Fruit fly (Drosophila melanogaster): ENCODE results near the gene mor.

Gene mor

DNA sequence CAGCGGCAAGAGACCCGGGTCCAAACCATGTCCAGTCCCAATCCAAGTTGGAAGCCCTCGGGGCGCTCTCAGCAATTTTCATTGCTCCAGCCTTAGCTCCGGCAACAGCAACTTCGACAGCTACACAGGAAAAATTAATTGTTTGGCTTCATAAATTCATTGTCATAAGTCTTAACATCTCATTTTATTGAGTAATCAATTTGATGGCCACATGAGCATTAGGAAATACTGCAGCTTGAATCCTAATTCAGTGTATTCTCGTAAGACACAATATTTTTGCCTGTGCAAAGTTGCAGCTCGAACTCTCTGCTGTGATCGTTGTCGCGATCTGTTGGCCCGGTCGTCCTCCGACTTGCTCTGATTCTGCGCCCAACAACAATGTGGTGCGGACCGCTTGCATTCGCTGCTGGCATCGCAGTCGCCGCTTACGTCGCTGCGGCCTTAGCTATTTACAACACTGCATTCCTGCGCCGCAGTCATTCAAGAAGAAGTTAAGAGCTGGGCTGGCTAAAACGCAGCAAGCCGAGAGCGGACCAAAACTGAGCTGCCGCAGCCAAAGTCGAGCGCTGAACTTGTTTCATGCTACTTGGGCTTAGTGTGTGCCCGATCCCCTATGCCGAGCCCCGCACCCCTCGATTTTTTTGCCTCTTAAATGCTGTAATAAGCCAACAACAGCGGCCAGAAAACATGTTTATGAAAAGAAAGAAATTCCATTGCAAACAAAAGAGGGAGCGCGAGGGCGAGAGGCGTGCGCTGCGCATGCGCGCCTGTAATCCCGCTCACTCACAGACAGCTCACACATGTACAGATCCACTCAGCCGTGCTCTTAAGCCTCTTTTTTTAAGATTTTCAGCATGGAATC, 53.1 kb downstream of the mor start (continued):
- no peak for TF ChIP-seq Spps (tag; optimal IDR thresholded peaks at IDR 0.05)
- no peak for TF ChIP-seq lov (optimal IDR thresholded peaks at IDR 0.05)
- TF ChIP-seq lov (GFP tag; IDR thresholded peaks at IDR 0.05) = no peak
- 0 out of 2 replicates have a peak, but pooled peaks have one; percentile 16 for TF ChIP-seq ap (GFP tag; IDR thresholded peaks at IDR 0.05)
- TF ChIP-seq Dll (GFP tag; IDR thresholded peaks at IDR 0.05; ENCODE audit: partially characterized antibody) = 0 out of 4 replicates have a peak, but pooled peaks have one; percentile 26
- no peak for TF ChIP-seq esg (GFP tag; conservative IDR thresholded peaks at IDR 0.05)
- peak in 1 of 2 experiments; percentile 90 for TF ChIP-seq bsh (GFP tag; optimal IDR thresholded peaks at IDR 0.05)
- no peak for TF ChIP-seq sob (GFP tag; IDR thresholded peaks at IDR 0.05)
- TF ChIP-seq Hr3 (GFP tag; optimal IDR thresholded peaks at IDR 0.05) = no peak
- 0 out of 4 replicates have a peak, but pooled peaks have one; percentile 49 for TF ChIP-seq chinmo (GFP tag; IDR thresholded peaks at IDR 0.05; ENCODE audit: partially characterized antibody)
- TF ChIP-seq Blimp-1 (GFP tag; optimal IDR thresholded peaks at IDR 0.05) = no peak
- TF ChIP-seq zfh1 (GFP tag; IDR thresholded peaks at IDR 0.05) = peak; percentile 69
- TF ChIP-seq CG43689 (GFP tag; IDR thresholded peaks at IDR 0.05) = no peak
- TF ChIP-seq CG6765 (GFP tag; optimal IDR thresholded peaks at IDR 0.05) = no peak
- no peak for TF ChIP-seq NK7.1 (GFP tag; optimal IDR thresholded peaks at IDR 0.05)
- TF ChIP-seq CG11093 (GFP tag; IDR thresholded peaks at IDR 0.05) = 0 out of 3 replicates have a peak, but pooled peaks have one; percentile 40
- TF ChIP-seq dmrt11E (tag; optimal IDR thresholded peaks at IDR 0.05) = peak; percentile 68
- no peak for TF ChIP-seq bcd (GFP tag; optimal IDR thresholded peaks at IDR 0.05)
- TF ChIP-seq z (GFP tag; IDR thresholded peaks at IDR 0.05) = peak; percentile 94
- no peak for TF ChIP-seq MESR4 (GFP tag; optimal IDR thresholded peaks at IDR 0.05)
- no peak for TF ChIP-seq CG13296 (GFP tag; optimal IDR thresholded peaks at IDR 0.05)

Data from whole organism, embryonic.